Fruit fly (Drosophila melanogaster) whole organism: ENCODE data around the gene CG31467.

Experiments
- Dll ChIP-seq: fragments of >200 bp; optimal IDR thresholded peaks from 2 replicates; lab custom pipeline; 2017
- EcR ChIP-seq, 2 experiments: fragments of >200 bp; optimal IDR thresholded peaks; 2 replicates each; lab custom pipeline; 2017; ENCODE audit warnings: missing biosample characterization in 2 of 2, missing genetic modification characterization in 2 of 2, missing genetic modification reagents in 2 of 2
- pan ChIP-seq: fragments of >200 bp; optimal IDR thresholded peaks from 2 replicates; lab custom pipeline; 2017
- psq ChIP-seq: fragments of >200 bp; optimal IDR thresholded peaks from 2 replicates; lab custom pipeline; 2017
- usp ChIP-seq: fragments of >200 bp; optimal IDR thresholded peaks from 2 replicates; lab custom pipeline; 2017; ENCODE audit warnings: missing biosample characterization, missing genetic modification characterization, mixed read lengths

DNA sequence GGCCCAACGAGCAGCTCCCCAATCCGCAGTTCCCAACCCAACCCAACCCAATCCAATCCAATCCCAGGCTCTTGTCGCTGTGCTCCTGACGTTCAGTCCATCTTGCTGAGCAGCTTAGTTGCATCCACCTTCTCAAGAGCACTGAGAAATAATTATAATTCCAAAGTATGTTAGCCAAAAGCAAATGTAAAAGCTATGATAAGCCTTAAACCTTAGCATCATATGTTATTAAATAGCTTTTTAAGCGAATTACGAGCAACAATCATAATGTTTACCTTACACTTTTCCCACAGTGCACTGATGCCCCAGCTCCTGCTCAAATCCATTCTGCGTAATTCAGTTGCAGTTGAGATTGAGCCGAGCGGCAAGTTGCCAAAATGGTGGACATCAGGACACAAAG lies 36.7 kb downstream of the CG31467 start:
- no peak for TF ChIP-seq psq
- no peak for TF ChIP-seq usp (GFP tag; lab: Kevin White, UChicago)
- TF ChIP-seq Dll (lab: Kevin White, UChicago): no peak
- TF ChIP-seq EcR (GFP tag; optimal IDR thresholded peaks at IDR 0.05; lab: Kevin White, UChicago): no peak
- no peak for TF ChIP-seq pan (lab: Kevin White, UChicago)
